Fruit fly (Drosophila melanogaster): Measurements from ENCODE around the gene Rrp1.

DNA sequence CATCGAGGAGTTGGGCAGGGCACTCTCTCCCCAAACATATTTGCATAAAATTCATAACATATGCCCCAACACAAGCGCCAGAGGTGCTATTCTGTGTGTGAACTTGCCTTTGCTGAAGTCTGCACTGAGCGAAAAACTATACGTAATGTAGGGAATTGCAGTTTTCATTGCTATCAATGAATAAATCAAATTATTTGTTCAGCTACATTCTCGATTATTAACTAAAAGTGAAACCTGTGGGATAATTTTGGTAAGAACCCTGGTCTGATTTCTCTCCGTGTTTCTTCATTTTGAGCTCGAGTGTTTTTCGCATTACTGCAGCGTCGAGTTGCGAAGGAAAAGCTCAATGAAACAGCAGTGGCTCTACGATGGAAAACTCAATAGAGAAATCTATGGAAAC, 29.7 kb downstream of the Rrp1 start:
- TF ChIP-seq CTCF (optimal IDR thresholded peaks at IDR 0.05) (no peak), CG8478 (optimal IDR thresholded peaks at IDR 0.05) (no peak)
